Worm (Caenorhabditis elegans) whole organism, L2 larva: ENCODE results near the gene F19H8.2.

ENCODE experiments used
- ama-1 ChIP-seq: fragments of 150-350 bp; optimal IDR thresholded peaks from 2 replicates; lab custom pipeline; 2018; ENCODE audit warnings: inconsistent platforms
- elt-3 ChIP-seq: sonication (generic microtip); optimal IDR thresholded peaks from 2 replicates; lab custom pipeline; 2017; ENCODE audit warnings: missing biosample characterization, missing genetic modification characterization
- mdl-1 ChIP-seq, 2 experiments: fragments of 150-350 bp in 1 of 2; sonication (generic microtip) in 1 of 2; optimal IDR thresholded peaks; 2 replicates each; lab custom pipeline; 2017; ENCODE audit warnings: missing biosample characterization in 2 of 2, missing genetic modification characterization in 2 of 2
- unc-39 ChIP-seq: fragments of 150-350 bp; optimal IDR thresholded peaks from 2 replicates; lab custom pipeline; 2014; ENCODE audit warnings: missing biosample characterization, missing genetic modification characterization

DNA sequence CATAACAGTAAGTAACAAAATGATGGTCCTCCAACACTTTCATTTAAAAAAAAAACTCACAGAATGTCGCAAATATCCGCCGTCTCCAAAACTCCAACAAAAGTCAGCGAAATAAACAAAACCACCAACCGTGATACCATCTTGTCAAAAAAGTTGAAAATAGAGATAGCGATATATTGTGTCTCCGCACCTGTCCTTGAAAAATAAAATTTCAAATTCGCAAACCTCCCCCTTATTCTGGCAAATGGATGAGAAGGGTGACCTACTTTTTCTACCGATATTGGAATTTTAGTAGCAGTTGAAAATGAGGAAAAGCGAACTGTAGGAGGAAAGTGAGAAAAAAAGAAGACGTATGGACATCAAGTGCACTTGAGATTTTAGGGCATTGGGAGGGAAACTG is at the start of gene F19H8.2:
- TF ChIP-seq unc-39 (tag; lab: Kevin White, UChicago) (no peak), ama-1 (peak; percentile 53), mdl-1 (tag; optimal IDR thresholded peaks at IDR 0.05; lab: Kevin White, UChicago) (no peak), elt-3 (tag; lab: Kevin White, UChicago) (no peak)
